Fruit fly (Drosophila melanogaster) S2 (cell line): Measurements from ENCODE around the gene teq.

Source experiments
- CG8478 ChIP-seq: fragments of >200 bp; optimal IDR thresholded peaks from 2 replicates; lab custom pipeline; 2018
- CTCF ChIP-seq, 2 experiments: fragments of >200 bp; optimal IDR thresholded peaks; 2 replicates each; lab custom pipeline; 2018

DNA sequence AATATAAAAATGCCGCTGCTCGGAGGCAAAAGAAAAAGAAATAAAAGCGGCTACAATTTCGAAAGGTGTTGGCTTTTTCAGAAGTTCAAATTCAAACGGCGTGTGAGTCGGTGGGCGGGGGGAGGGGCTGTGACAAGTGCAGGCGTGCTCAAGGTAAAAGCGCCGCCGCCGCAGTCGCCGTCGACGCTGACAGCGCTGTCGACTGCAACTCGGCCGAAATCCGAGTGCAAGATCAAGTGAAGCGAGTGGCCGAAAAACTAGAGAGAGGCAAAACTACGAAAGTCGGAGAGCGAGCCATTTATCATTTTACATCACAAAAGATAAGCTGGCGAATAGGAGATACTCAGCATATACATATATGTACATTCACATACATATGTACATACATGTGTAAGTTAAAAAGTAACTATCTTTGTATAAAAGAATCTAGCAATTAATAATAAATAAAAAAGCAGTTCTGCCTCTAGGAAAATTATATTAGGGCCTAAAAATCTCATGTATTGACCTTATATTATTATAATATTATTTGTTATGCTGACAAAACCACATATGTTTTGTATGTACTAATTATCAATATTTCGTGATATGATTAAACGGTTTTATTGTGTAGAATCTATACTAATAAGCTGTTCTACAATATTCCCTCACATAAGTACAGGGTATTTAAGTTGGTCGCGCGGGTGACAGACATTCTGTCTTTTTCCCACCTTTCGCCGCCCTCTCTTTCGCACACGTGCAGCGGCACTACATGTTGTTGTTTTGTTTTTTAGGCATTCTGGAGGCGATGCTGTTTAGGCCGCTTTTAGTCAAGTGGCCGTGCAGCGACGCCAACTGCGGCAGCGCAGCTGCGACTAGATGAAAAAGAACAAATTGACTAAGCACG is 54.5 kb downstream of the teq start:
- TF ChIP-seq CG8478 (no peak), CTCF (optimal IDR thresholded peaks at IDR 0.05; lab: Kevin White, UChicago) (no peak)
